Worm (Caenorhabditis elegans): ENCODE results near the gene smr-1.

The smr-1 gene

ce11 chrIII:1131532-1131931 lies 11.4 kb upstream of the smr-1 start:
- no peak for TF ChIP-seq hmg-4 (GFP tag; optimal IDR thresholded peaks at IDR 0.05)

- no peak for TF ChIP-seq flt-1 (GFP tag; IDR thresholded peaks at IDR 0.05)
- TF ChIP-seq tbx-37 (GFP tag; conservative IDR thresholded peaks at IDR 0.05): no peak
- no peak for TF ChIP-seq hmbx-1 (tag; optimal IDR thresholded peaks at IDR 0.05)
- TF ChIP-seq ceh-36 (tag; optimal IDR thresholded peaks at IDR 0.05): no peak
- no peak for TF ChIP-seq ama-1 (optimal IDR thresholded peaks at IDR 0.05)
Observed at ce11 chrIII:1135925-1136324, 7.0 kb upstream of the smr-1 start, which contains the start of gene lgc-46. Gene lgc-46 (minus strand): TSS chrIII:1136025.

- TF ChIP-seq hmg-4 (GFP tag; optimal IDR thresholded peaks at IDR 0.05) (peak; percentile 5), pes-1 (GFP tag; IDR thresholded peaks at IDR 0.05) (no peak)
Observed at ce11 chrIII:1136827-1137378, 6.1 kb upstream of the smr-1 start.

- TF ChIP-seq F13C5.2 (tag; optimal IDR thresholded peaks at IDR 0.05) (no peak), ceh-13 (GFP tag; optimal IDR thresholded peaks at IDR 0.05) (no peak), aly-1 (tag; optimal IDR thresholded peaks at IDR 0.05) (no peak), hnd-1 (tag; optimal IDR thresholded peaks at IDR 0.05) (no peak), hmg-4 (GFP tag; optimal IDR thresholded peaks at IDR 0.05) (no peak), ceh-36 (tag; optimal IDR thresholded peaks at IDR 0.05) (no peak), tbx-11 (GFP tag; IDR thresholded peaks at IDR 0.05) (no peak)
Observed at ce11 chrIII:1144816-1145215, 1.8 kb downstream of the smr-1 start.

- no peak for TF ChIP-seq hmbx-1 (tag; optimal IDR thresholded peaks at IDR 0.05)
Observed at ce11 chrIII:1147863-1148262, 4.9 kb downstream of the smr-1 start.

- TF ChIP-seq sea-1 (GFP tag; conservative IDR thresholded peaks at IDR 0.05) (no peak), F13C5.2 (tag; optimal IDR thresholded peaks at IDR 0.05) (no peak), hmbx-1 (tag; optimal IDR thresholded peaks at IDR 0.05) (no peak)
Observed at ce11 chrIII:1149472-1149871, 6.5 kb downstream of the smr-1 start.

- TF ChIP-seq tbx-11 (GFP tag; IDR thresholded peaks at IDR 0.05): no peak
- no peak for TF ChIP-seq ama-1 (optimal IDR thresholded peaks at IDR 0.05)
- no peak for TF ChIP-seq ceh-36 (tag; optimal IDR thresholded peaks at IDR 0.05)
Observed at ce11 chrIII:1151680-1152079, 8.7 kb downstream of the smr-1 start, which contains the start of gene cdh-12. Gene cdh-12 (plus strand): TSS chrIII:1152044.

- TF ChIP-seq ets-7 (tag; optimal IDR thresholded peaks at IDR 0.05) (no peak), hmg-4 (GFP tag; optimal IDR thresholded peaks at IDR 0.05) (peak; percentile 4), F13C5.2 (tag; optimal IDR thresholded peaks at IDR 0.05) (no peak), sea-1 (GFP tag; conservative IDR thresholded peaks at IDR 0.05) (0 out of 2 replicates have a peak, but pooled peaks have one; percentile 41), hmbx-1 (tag; optimal IDR thresholded peaks at IDR 0.05) (no peak)
Observed at ce11 chrIII:1161946-1162345, 19.0 kb downstream of the smr-1 start.

ce11 chrIII:1163203-1163602 lies 20.2 kb downstream of the smr-1 start:
- TF ChIP-seq flt-1 (GFP tag; IDR thresholded peaks at IDR 0.05) (no peak), F13C5.2 (tag; optimal IDR thresholded peaks at IDR 0.05) (no peak), scrt-1 (GFP tag; IDR thresholded peaks at IDR 0.05) (no peak), tra-4 (tag; optimal IDR thresholded peaks at IDR 0.05) (no peak), hnd-1 (tag; optimal IDR thresholded peaks at IDR 0.05) (no peak), ceh-13 (GFP tag; optimal IDR thresholded peaks at IDR 0.05) (no peak), hmbx-1 (tag; optimal IDR thresholded peaks at IDR 0.05) (no peak), pes-1 (GFP tag; IDR thresholded peaks at IDR 0.05) (no peak), aly-1 (tag; optimal IDR thresholded peaks at IDR 0.05) (no peak)

ce11 chrIII:1164668-1165067 lies 21.7 kb downstream of the smr-1 start:
- TF ChIP-seq pes-1 (GFP tag; IDR thresholded peaks at IDR 0.05) (0 out of 2 replicates have a peak, but pooled peaks have one; percentile 19), ceh-13 (GFP tag; optimal IDR thresholded peaks at IDR 0.05) (no peak)

- TF ChIP-seq hmbx-1 (tag; optimal IDR thresholded peaks at IDR 0.05): no peak
- no peak for TF ChIP-seq ets-7 (tag; optimal IDR thresholded peaks at IDR 0.05)
- TF ChIP-seq hmg-4 (GFP tag; optimal IDR thresholded peaks at IDR 0.05): no peak
- no peak for TF ChIP-seq sea-1 (GFP tag; conservative IDR thresholded peaks at IDR 0.05)
Observed at ce11 chrIII:1166388-1166787, 23.4 kb downstream of the smr-1 start.

Measured in whole organism, early embryonic.